Fruit fly (Drosophila melanogaster) whole organism, embryonic: ENCODE results near the gene parvin.

Experiments
- Bdp1 ChIP-seq: fragments of 200-800 bp; sonication (Bioruptor generic); optimal IDR thresholded peaks from 3 replicates; lab custom pipeline; 2016; ENCODE audit warnings: missing biosample characterization, missing genetic modification characterization
- Bgb ChIP-seq: fragments of 200-800 bp; sonication (Bioruptor generic); IDR thresholded peaks from 2 replicates; pipeline ENCODE4 v1.3.6; 2022; ENCODE audit warnings: missing biosample characterization, missing genetic modification characterization; ENCODE audit not compliant: partially characterized antibody
- CG11504 ChIP-seq: fragments of 200-800 bp; sonication (Bioruptor generic); optimal IDR thresholded peaks from 3 replicates; lab custom pipeline; 2019; ENCODE audit warnings: missing biosample characterization, mild to moderate bottlenecking, missing genetic modification characterization, moderate library complexity
- CG11695 ChIP-seq: fragments of 200-800 bp; sonication (Bioruptor generic); IDR thresholded peaks from 3 replicates; pipeline ENCODE4 v1.3.6; 2022; ENCODE audit warnings: missing biosample characterization, missing genetic modification characterization
- CG11696 ChIP-seq: fragments of 200-800 bp; sonication (Bioruptor generic); IDR thresholded peaks from 2 replicates; pipeline ENCODE4 v1.3.6; 2022; ENCODE audit warnings: missing biosample characterization, missing genetic modification characterization
- CG12219 ChIP-seq: fragments of 200-800 bp; sonication (Bioruptor generic); optimal IDR thresholded peaks from 3 replicates; lab custom pipeline; 2018; ENCODE audit warnings: missing biosample characterization, mild to moderate bottlenecking, missing genetic modification characterization
- CG12659 ChIP-seq: fragments of 200-800 bp; sonication (Bioruptor generic); optimal IDR thresholded peaks from 3 replicates; lab custom pipeline; 2017; ENCODE audit warnings: mild to moderate bottlenecking, missing biosample characterization, missing genetic modification reagents, missing genetic modification characterization
- CG17829 ChIP-seq: fragments of 200-800 bp; optimal IDR thresholded peaks from 2 replicates; lab custom pipeline; 2019; ENCODE audit warnings: missing biosample characterization, mild to moderate bottlenecking, missing genetic modification characterization, moderate library complexity
- CG18011 ChIP-seq: fragments of 200-800 bp; sonication (Bioruptor generic); optimal IDR thresholded peaks from 2 replicates; lab custom pipeline; 2017; ENCODE audit warnings: missing biosample characterization, missing genetic modification characterization, mild to moderate bottlenecking, moderate library complexity, missing genotype
- CG18599 ChIP-seq: fragments of 200-800 bp; sonication (Bioruptor generic); optimal IDR thresholded peaks from 3 replicates; lab custom pipeline; 2017; ENCODE audit warnings: missing biosample characterization, missing genetic modification characterization, mild to moderate bottlenecking, moderate library complexity, missing genetic modification reagents
- CG2129 ChIP-seq: fragments of 200-800 bp; sonication (Bioruptor generic); IDR thresholded peaks from 2 replicates; pipeline ENCODE4 v1.3.6; 2022; ENCODE audit warnings: missing biosample characterization, missing genetic modification characterization; ENCODE audit not compliant: partially characterized antibody
- CG2875 ChIP-seq: fragments of 200-800 bp; sonication (Bioruptor generic); optimal IDR thresholded peaks from 2 replicates; lab custom pipeline; 2017; ENCODE audit warnings: missing biosample characterization, mild to moderate bottlenecking, missing genetic modification characterization, missing genetic modification reagents
- CG32532 ChIP-seq: fragments of 200-800 bp; sonication (Bioruptor generic); IDR thresholded peaks from 2 replicates; pipeline ENCODE4 v1.3.6; 2022; ENCODE audit warnings: missing biosample characterization, missing genetic modification characterization
- CG34376 ChIP-seq: fragments of 200-800 bp; sonication (Bioruptor generic); optimal IDR thresholded peaks from 2 replicates; lab custom pipeline; 2018; ENCODE audit warnings: missing biosample characterization, mild to moderate bottlenecking, missing genetic modification characterization
- CG43689 ChIP-seq: fragments of 200-800 bp; sonication (Bioruptor generic); IDR thresholded peaks from 2 replicates; pipeline ENCODE4 v1.3.6; 2022; ENCODE audit warnings: missing biosample characterization, missing genetic modification characterization
- CG6854 ChIP-seq: fragments of 200-800 bp; sonication (Bioruptor generic); optimal IDR thresholded peaks from 3 replicates; lab custom pipeline; 2017; ENCODE audit warnings: missing biosample characterization, mild to moderate bottlenecking, missing genetic modification characterization
- CG7745 ChIP-seq: fragments of 200-800 bp; sonication (Bioruptor generic); optimal IDR thresholded peaks from 2 replicates; lab custom pipeline; 2018; ENCODE audit warnings: missing biosample characterization, mild to moderate bottlenecking, missing genetic modification characterization, moderate library complexity
- CG7987 ChIP-seq: fragments of 200-800 bp; sonication (Bioruptor generic); optimal IDR thresholded peaks from 2 replicates; lab custom pipeline; 2018; ENCODE audit warnings: missing biosample characterization, mild to moderate bottlenecking, missing genetic modification characterization, moderate library complexity
- CG8765 ChIP-seq: fragments of 200-800 bp; sonication (Bioruptor generic); IDR thresholded peaks from 2 replicates; pipeline ENCODE4 v1.3.6; 2022; ENCODE audit warnings: missing biosample characterization, missing genetic modification characterization
- CTCF ChIP-seq: fragments of 200-800 bp; sonication (Bioruptor generic); optimal IDR thresholded peaks from 2 replicates; lab custom pipeline; 2017; ENCODE audit warnings: missing biosample characterization, mild to moderate bottlenecking, missing genetic modification characterization, moderate library complexity
- Fer1 ChIP-seq: fragments of 200-800 bp; sonication (Bioruptor generic); optimal IDR thresholded peaks from 2 replicates; lab custom pipeline; 2017; ENCODE audit warnings: missing biosample characterization, mild to moderate bottlenecking, missing genetic modification characterization
- GATAe ChIP-seq: fragments of 200-800 bp; sonication (Bioruptor generic); conservative IDR thresholded peaks from 2 replicates; pipeline ENCODE4 v1.3.6; 2022; ENCODE audit warnings: missing biosample characterization, missing genetic modification characterization
- Optix ChIP-seq: fragments of 200-800 bp; sonication (Bioruptor generic); IDR thresholded peaks from 3 replicates; pipeline ENCODE4 v1.3.6; 2022; ENCODE audit warnings: missing biosample characterization, missing genetic modification characterization
- Side ChIP-seq: fragments of 200-800 bp; sonication (Bioruptor generic); optimal IDR thresholded peaks from 2 replicates; lab custom pipeline; 2016; ENCODE audit warnings: missing biosample characterization, missing genetic modification characterization
- Ssrp ChIP-seq: fragments of 200-800 bp; sonication (Bioruptor generic); optimal IDR thresholded peaks from 2 replicates; lab custom pipeline; 2018; ENCODE audit warnings: missing biosample characterization, mild to moderate bottlenecking, missing genetic modification characterization, moderate library complexity
- Tbp ChIP-seq: fragments of >200 bp; optimal IDR thresholded peaks from 2 replicates; lab custom pipeline; 2018; ENCODE audit warnings: missing biosample characterization, missing genetic modification characterization
- Vsx1 ChIP-seq: fragments of 200-800 bp; sonication (Bioruptor generic); optimal IDR thresholded peaks from 2 replicates; lab custom pipeline; 2017; ENCODE audit warnings: missing biosample characterization, mild to moderate bottlenecking, missing genetic modification characterization, missing genetic modification reagents
- bigmax ChIP-seq: fragments of 200-800 bp; sonication (Bioruptor generic); optimal IDR thresholded peaks from 2 replicates; lab custom pipeline; 2018; ENCODE audit warnings: missing biosample characterization, mild to moderate bottlenecking, missing genetic modification characterization
- cg ChIP-seq: fragments of 200-800 bp; sonication (Bioruptor generic); optimal IDR thresholded peaks from 3 replicates; lab custom pipeline; 2019; ENCODE audit warnings: missing biosample characterization, mild to moderate bottlenecking, missing genetic modification characterization, moderate library complexity
- chif ChIP-seq, 2 experiments: fragments of 200-800 bp; sonication (Bioruptor generic); optimal IDR thresholded peaks; 3 replicates each; lab custom pipeline; 2016; ENCODE audit warnings: missing biosample characterization in 2 of 2, missing genetic modification characterization in 2 of 2
- disco-r ChIP-seq: fragments of 200-800 bp; sonication (Bioruptor generic); optimal IDR thresholded peaks from 2 replicates; lab custom pipeline; 2016; ENCODE audit warnings: missing biosample characterization, missing genetic modification characterization
- emc ChIP-seq: fragments of 200-800 bp; sonication (Bioruptor generic); optimal IDR thresholded peaks from 2 replicates; lab custom pipeline; 2016; ENCODE audit warnings: missing biosample characterization, missing genetic modification characterization
- fd3F ChIP-seq: fragments of 200-800 bp; sonication (Bioruptor generic); optimal IDR thresholded peaks from 2 replicates; lab custom pipeline; 2018; ENCODE audit warnings: missing biosample characterization, mild to moderate bottlenecking, missing genetic modification characterization, moderate library complexity
- gem ChIP-seq: fragments of 200-800 bp; sonication (Bioruptor generic); optimal IDR thresholded peaks from 2 replicates; lab custom pipeline; 2019; ENCODE audit warnings: missing biosample characterization, mild to moderate bottlenecking, missing genetic modification characterization, moderate library complexity
- gro ChIP-seq: fragments of 200-800 bp; sonication (Bioruptor generic); optimal IDR thresholded peaks from 2 replicates; lab custom pipeline; 2016; ENCODE audit warnings: missing biosample characterization, missing genetic modification characterization
- gsb ChIP-seq: fragments of 200-800 bp; sonication (Bioruptor generic); IDR thresholded peaks from 2 replicates; pipeline ENCODE4 v1.3.6; 2022; ENCODE audit warnings: missing biosample characterization, missing genetic modification characterization
- hbn ChIP-seq: fragments of 200-800 bp; sonication (Bioruptor generic); IDR thresholded peaks from 2 replicates; pipeline ENCODE4 v1.3.6; 2022; ENCODE audit warnings: missing biosample characterization, missing genetic modification characterization; ENCODE audit not compliant: partially characterized antibody
- hth ChIP-seq: fragments of >200 bp; optimal IDR thresholded peaks from 2 replicates; lab custom pipeline; 2017; ENCODE audit warnings: inconsistent platforms
- jumu ChIP-seq: fragments of 200-800 bp; sonication (Bioruptor generic); optimal IDR thresholded peaks from 3 replicates; lab custom pipeline; 2016; ENCODE audit warnings: missing biosample characterization, missing genetic modification characterization
- kay ChIP-seq: fragments of 200-800 bp; sonication (Bioruptor generic); optimal IDR thresholded peaks from 2 replicates; lab custom pipeline; 2016; ENCODE audit warnings: missing biosample characterization, missing genetic modification characterization
- oc ChIP-seq: fragments of 200-800 bp; sonication (Bioruptor generic); optimal IDR thresholded peaks from 2 replicates; lab custom pipeline; 2018; ENCODE audit warnings: missing biosample characterization, mild to moderate bottlenecking, missing genetic modification characterization, moderate library complexity
- pb ChIP-seq: fragments of 200-800 bp; sonication (Bioruptor generic); optimal IDR thresholded peaks from 3 replicates; lab custom pipeline; 2016; ENCODE audit warnings: missing biosample characterization, missing genetic modification characterization
- peb ChIP-seq: fragments of 200-800 bp; sonication (Bioruptor generic); IDR thresholded peaks from 2 replicates; pipeline ENCODE4 v1.3.6; 2022; ENCODE audit warnings: missing biosample characterization, missing genetic modification characterization
- pho ChIP-seq: fragments of 200-800 bp; sonication (Bioruptor generic); optimal IDR thresholded peaks from 2 replicates; lab custom pipeline; 2016; ENCODE audit warnings: missing biosample characterization, missing genetic modification characterization
- sc ChIP-seq, 3 experiments: fragments of >200 bp in 2 of 3; fragments of 200-800 bp in 1 of 3; sonication (Bioruptor generic) in 1 of 3; optimal IDR thresholded peaks; 2 replicates in 2 of 3; 3 replicates in 1 of 3; lab custom pipeline; 2017; ENCODE audit warnings: mild to moderate bottlenecking in 1 of 3, missing biosample characterization in 1 of 3, missing genetic modification characterization in 1 of 3, missing genetic modification reagents in 1 of 3
- slp2 ChIP-seq: fragments of 200-800 bp; sonication (Bioruptor generic); optimal IDR thresholded peaks from 2 replicates; lab custom pipeline; 2016; ENCODE audit warnings: missing biosample characterization, missing genetic modification characterization
- sna ChIP-seq: fragments of 200-800 bp; sonication (Bioruptor generic); IDR thresholded peaks from 2 replicates; pipeline ENCODE4 v1.3.6; 2022; ENCODE audit warnings: missing biosample characterization, missing genetic modification characterization; ENCODE audit not compliant: partially characterized antibody
- sob ChIP-seq: fragments of 200-800 bp; sonication (Bioruptor generic); IDR thresholded peaks from 2 replicates; pipeline ENCODE4 v1.3.6; 2022; ENCODE audit warnings: missing biosample characterization, missing genetic modification characterization
- stwl ChIP-seq: fragments of 200-800 bp; sonication (Bioruptor generic); optimal IDR thresholded peaks from 3 replicates; lab custom pipeline; 2018; ENCODE audit warnings: missing biosample characterization, mild to moderate bottlenecking, missing genetic modification characterization, moderate library complexity
- tio ChIP-seq: fragments of 200-800 bp; sonication (Bioruptor generic); optimal IDR thresholded peaks from 2 replicates; lab custom pipeline; 2017; ENCODE audit warnings: missing biosample characterization, missing genetic modification characterization, inconsistent platforms
- wor ChIP-seq: fragments of 200-800 bp; sonication (Bioruptor generic); IDR thresholded peaks from 2 replicates; pipeline ENCODE4 v1.3.6; 2022; ENCODE audit warnings: missing biosample characterization, missing genetic modification characterization

parvin gene

dm6 chrX:19763440-19764002, 17.7 kb downstream of the parvin start (continued):
- TF ChIP-seq Vsx1 (GFP tag; lab: Kevin White, UChicago), result no peak
- no peak for TF ChIP-seq Side
- no peak for TF ChIP-seq emc (GFP tag; lab: Kevin White, UChicago)
- TF ChIP-seq CG11696 (GFP tag; lab: Robert Waterston, UW), result no peak
- no peak for TF ChIP-seq CG7745 (tag; lab: Kevin White, UChicago)
- peak; percentile 7 for TF ChIP-seq CG17829 (tag; lab: Kevin White, UChicago)
- TF ChIP-seq tio (GFP tag; lab: Kevin White, UChicago), result no peak
- TF ChIP-seq GATAe (GFP tag; lab: Robert Waterston, UW), result no peak
- no peak for TF ChIP-seq gro (GFP tag; lab: Kevin White, UChicago)
- no peak for TF ChIP-seq Ssrp (tag; lab: Kevin White, UChicago)
- no peak for TF ChIP-seq Bdp1
- TF ChIP-seq stwl (tag; lab: Kevin White, UChicago), result no peak
- no peak for TF ChIP-seq CG12659 (GFP tag; lab: Kevin White, UChicago)
- no peak for TF ChIP-seq Bgb (GFP tag; lab: Robert Waterston, UW)
- no peak for TF ChIP-seq CG43689 (GFP tag; lab: Robert Waterston, UW)
- TF ChIP-seq CG34376 (GFP tag; lab: Kevin White, UChicago), result no peak
- TF ChIP-seq pb (GFP tag; lab: Kevin White, UChicago), result peak; percentile 6
- TF ChIP-seq Tbp (GFP tag; lab: Kevin White, UChicago), result no peak
- TF ChIP-seq peb (GFP tag; lab: Robert Waterston, UW), result no peak
- TF ChIP-seq CG7987 (GFP tag; lab: Kevin White, UChicago), result no peak
- TF ChIP-seq CG32532 (GFP tag; lab: Robert Waterston, UW), result 0 out of 2 replicates have a peak, but pooled peaks have one; percentile 18
- TF ChIP-seq chif (GFP tag; optimal IDR thresholded peaks at IDR 0.05; lab: Kevin White, UChicago), result peak in 1 of 2 experiments; percentile 7
- TF ChIP-seq CG11504 (tag; lab: Kevin White, UChicago), result no peak
- TF ChIP-seq bigmax, result no peak
- TF ChIP-seq sc (optimal IDR thresholded peaks at IDR 0.05; lab: Kevin White, UChicago), result no peak
- TF ChIP-seq sc (GFP tag; optimal IDR thresholded peaks at IDR 0.05; lab: Kevin White, UChicago), result no peak
- no peak for TF ChIP-seq hbn (GFP tag; lab: Robert Waterston, UW)
- no peak for TF ChIP-seq slp2 (GFP tag; lab: Kevin White, UChicago)
- no peak for TF ChIP-seq hth (lab: Kevin White, UChicago)
- TF ChIP-seq fd3F (GFP tag; lab: Kevin White, UChicago), result no peak
- no peak for TF ChIP-seq kay (GFP tag; lab: Kevin White, UChicago)
- no peak for TF ChIP-seq disco-r (GFP tag; lab: Kevin White, UChicago)
- no peak for TF ChIP-seq CG2129 (GFP tag; lab: Robert Waterston, UW)
- TF ChIP-seq CG12219, result no peak
- TF ChIP-seq CG18011, result no peak
- TF ChIP-seq oc (tag; lab: Kevin White, UChicago), result no peak
- peak; percentile 42 for TF ChIP-seq gem (tag; lab: Kevin White, UChicago)
- peak; percentile 14 for TF ChIP-seq Fer1 (GFP tag; lab: Kevin White, UChicago)
- peak; percentile 10 for TF ChIP-seq pho (GFP tag; lab: Kevin White, UChicago)
- no peak for TF ChIP-seq CG6854 (GFP tag; lab: Kevin White, UChicago)
- TF ChIP-seq CG2875 (GFP tag; lab: Kevin White, UChicago), result no peak
- TF ChIP-seq cg (GFP tag; lab: Kevin White, UChicago), result peak; percentile 66
- TF ChIP-seq Optix (GFP tag; lab: Robert Waterston, UW), result no peak
- TF ChIP-seq CG8765 (GFP tag; lab: Robert Waterston, UW), result no peak
- TF ChIP-seq gsb (GFP tag; lab: Robert Waterston, UW), result no peak
- no peak for TF ChIP-seq CG11695
- TF ChIP-seq CG18599 (GFP tag; lab: Kevin White, UChicago), result peak; percentile 40
- no peak for TF ChIP-seq wor
- TF ChIP-seq sob, result no peak
- TF ChIP-seq CTCF (GFP tag; lab: Kevin White, UChicago), result no peak
- no peak for TF ChIP-seq jumu (GFP tag; lab: Kevin White, UChicago)
- no peak for TF ChIP-seq sna
